Fruit fly (Drosophila melanogaster): ENCODE data around the gene Cyp304a1.
A peak's percentile ranks its signal among the peaks of the same experiment; 100 is the strongest.

The Cyp304a1 gene

DNA sequence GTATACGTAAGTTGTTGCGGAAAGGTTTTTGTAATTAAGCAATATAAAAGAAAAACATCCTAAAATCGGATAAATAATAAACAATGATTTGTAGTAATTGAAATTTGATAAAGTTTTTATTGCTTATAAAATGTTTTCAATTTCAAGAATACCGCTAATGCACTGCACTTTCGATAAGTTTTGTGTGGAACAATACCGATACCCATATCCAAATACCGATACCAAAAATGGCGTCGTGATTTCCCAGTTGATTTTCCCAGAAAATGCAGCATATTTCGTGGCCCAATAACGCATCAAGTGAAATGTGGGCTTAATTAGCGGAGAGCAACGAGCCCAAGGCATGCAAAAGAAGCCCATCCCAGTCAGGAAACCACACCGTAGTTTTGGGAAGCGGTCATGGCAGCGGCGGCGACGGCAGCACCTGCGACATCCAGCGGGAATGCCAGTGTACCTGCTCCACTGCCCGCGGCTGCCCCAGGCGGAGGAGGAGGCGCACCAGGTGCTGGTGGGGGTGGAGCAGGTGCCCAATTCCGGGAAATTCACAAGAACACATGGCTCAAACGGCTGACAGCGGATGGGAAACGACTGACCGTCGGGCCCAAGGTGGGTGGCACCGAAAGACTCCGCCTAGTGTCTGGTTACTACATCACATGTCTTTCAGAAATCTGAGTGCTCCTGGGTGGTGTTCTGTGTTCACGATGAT, 22.4 kb downstream of the Cyp304a1 start, which contains the start of gene CG31342:
Gene CG31342, plus strand, starts transcription at position 214 of the 703 bp plus-strand sequence.
- peak; percentile 48 for TF ChIP-seq svp (GFP tag)
- TF ChIP-seq CG11294 (GFP tag; IDR thresholded peaks at IDR 0.05): no peak
- TF ChIP-seq CG8119 (GFP tag; IDR thresholded peaks at IDR 0.05): peak; percentile 41; the same call in 2 of the 3 replicates
- peak; percentile 67 for TF ChIP-seq CG15336 (GFP tag; IDR thresholded peaks at IDR 0.05)
- no peak for TF ChIP-seq CG10669 (GFP tag; optimal IDR thresholded peaks at IDR 0.05)
- peak; percentile 52 for TF ChIP-seq esn (GFP tag; optimal IDR thresholded peaks at IDR 0.05)
- peak; percentile 1 for TF ChIP-seq cyc (GFP tag; optimal IDR thresholded peaks at IDR 0.05)
- peak; percentile 57 for TF ChIP-seq CG3032 (tag; optimal IDR thresholded peaks at IDR 0.05)

DNA sequence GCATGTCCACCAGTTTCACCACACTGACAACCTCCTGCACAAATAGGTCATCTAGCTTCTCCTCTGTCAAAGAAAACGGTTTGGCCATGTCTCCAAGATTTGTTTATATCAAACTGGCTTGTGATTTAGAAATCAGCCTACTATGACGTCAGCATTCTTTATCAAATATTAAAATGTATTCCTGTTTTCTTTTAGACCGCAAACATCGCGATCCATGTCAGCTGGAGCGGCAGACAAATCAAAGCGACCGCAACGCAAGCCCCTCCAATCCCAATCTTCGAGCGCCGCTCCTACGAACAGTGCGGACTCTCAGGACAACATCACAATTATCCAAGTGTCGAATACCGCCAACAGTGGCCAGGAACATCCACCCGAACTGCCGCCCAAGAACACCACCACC, 24.8 kb downstream of the Cyp304a1 start, which contains the start of gene CG14383:
Gene CG14383, minus strand, starts transcription at position 101 of the 400 bp plus-strand sequence.
- TF ChIP-seq vri (GFP tag; optimal IDR thresholded peaks at IDR 0.05): no peak
- no peak for TF ChIP-seq CG6276 (GFP tag; optimal IDR thresholded peaks at IDR 0.05)

DNA sequence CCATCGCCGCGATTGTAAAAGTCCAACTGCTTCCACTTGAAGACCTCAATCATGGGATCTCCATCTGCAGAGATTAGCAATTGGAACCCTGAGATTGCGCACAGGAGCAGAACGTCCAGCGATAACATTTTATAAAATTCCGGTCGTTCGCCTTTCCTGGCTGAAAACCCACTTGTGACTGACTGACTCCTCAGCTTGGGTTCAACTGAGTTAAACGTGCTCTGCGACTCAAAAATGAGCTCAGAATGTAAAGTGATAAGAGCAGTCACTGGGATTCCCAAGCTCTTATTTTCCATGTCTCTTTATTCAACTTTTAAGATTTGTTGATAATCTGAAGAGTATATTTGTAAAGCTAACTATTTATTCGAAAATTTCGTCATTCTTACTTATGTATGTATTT, 29.4 kb downstream of the Cyp304a1 start, which contains the start of gene yellow-f:
Gene yellow-f, minus strand, starts transcription at position 184 of the 400 bp plus-strand sequence.
- TF ChIP-seq svp (GFP tag) (peak; percentile 98), net (GFP tag; optimal IDR thresholded peaks at IDR 0.05) (no peak)

DNA sequence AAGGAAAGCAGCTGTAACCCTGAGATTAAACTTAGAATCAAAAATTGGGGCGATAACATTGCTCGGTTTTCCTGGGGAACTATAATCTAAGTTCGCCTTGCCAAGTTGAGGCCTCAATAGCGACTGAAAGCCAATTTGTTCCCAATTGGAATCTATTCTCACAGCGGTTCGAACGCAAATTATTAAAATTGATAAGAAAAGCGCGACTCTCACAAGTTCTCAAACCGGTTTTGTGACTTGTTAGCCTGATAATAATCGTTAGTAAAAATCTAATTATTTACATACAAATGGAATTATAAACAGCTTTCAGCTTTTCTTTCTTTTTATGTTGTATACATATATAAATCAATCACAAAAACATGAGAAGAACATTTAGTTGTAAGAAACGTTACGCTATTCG, 31.5 kb downstream of the Cyp304a1 start, which contains the start of gene yellow-f2:
Gene yellow-f2, minus strand, starts transcription at position 101 of the 400 bp plus-strand sequence.
- TF ChIP-seq CG6808 (GFP tag; optimal IDR thresholded peaks at IDR 0.05) (no peak), CG6792 (GFP tag; optimal IDR thresholded peaks at IDR 0.05) (no peak), Smox (GFP tag; optimal IDR thresholded peaks at IDR 0.05) (no peak), CG8319 (GFP tag; optimal IDR thresholded peaks at IDR 0.05) (no peak)

DNA sequence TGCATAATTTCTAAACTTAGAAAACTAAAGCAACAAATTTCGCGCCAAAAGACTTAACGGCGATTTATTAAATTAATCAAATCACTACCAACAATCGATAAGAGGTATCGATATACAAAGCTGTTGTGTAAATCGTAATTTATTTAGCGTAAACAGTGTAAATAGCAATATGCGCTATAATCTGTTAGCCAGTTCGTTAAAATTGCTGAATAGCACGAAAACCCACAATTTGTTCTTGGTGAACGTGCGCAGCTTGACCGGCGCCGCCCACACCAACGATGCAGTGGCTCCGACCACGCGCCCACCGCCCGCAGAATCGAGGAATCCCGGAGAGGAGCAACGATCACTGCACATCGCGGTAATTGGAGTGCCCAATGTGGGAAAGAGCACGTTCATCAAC, 31.9 kb downstream of the Cyp304a1 start, which contains the start of gene CG7488:
Gene CG7488, plus strand, starts transcription at position 99 of the 400 bp plus-strand sequence.
- TF ChIP-seq Ets96B (tag; optimal IDR thresholded peaks at IDR 0.05) (no peak), CG11902 (GFP tag; optimal IDR thresholded peaks at IDR 0.05) (no peak), CG3919 (GFP tag; optimal IDR thresholded peaks at IDR 0.05) (no peak), CG6276 (GFP tag; optimal IDR thresholded peaks at IDR 0.05) (no peak), CG34406 (GFP tag; optimal IDR thresholded peaks at IDR 0.05) (no peak), CG4318 (GFP tag; optimal IDR thresholded peaks at IDR 0.05) (no peak), CG6854 (GFP tag; optimal IDR thresholded peaks at IDR 0.05) (no peak), CG10631 (GFP tag; optimal IDR thresholded peaks at IDR 0.05) (no peak), Met (GFP tag; optimal IDR thresholded peaks at IDR 0.05) (no peak), Ets21C (GFP tag; optimal IDR thresholded peaks at IDR 0.05) (no peak), achi (GFP tag; optimal IDR thresholded peaks at IDR 0.05) (no peak), topi (GFP tag; optimal IDR thresholded peaks at IDR 0.05) (no peak), Hr38 (GFP tag; optimal IDR thresholded peaks at IDR 0.05) (no peak), CG6792 (GFP tag; optimal IDR thresholded peaks at IDR 0.05) (no peak), CG8319 (GFP tag; optimal IDR thresholded peaks at IDR 0.05) (no peak), CG6163 (GFP tag; IDR thresholded peaks at IDR 0.05) (no peak), CG32006 (GFP tag; optimal IDR thresholded peaks at IDR 0.05) (no peak), Smox (GFP tag; optimal IDR thresholded peaks at IDR 0.05) (no peak), CG31627 (GFP tag; optimal IDR thresholded peaks at IDR 0.05) (no peak), Lpt (GFP tag; optimal IDR thresholded peaks at IDR 0.05) (no peak)

Measured in whole organism, prepupa.